Worm (Caenorhabditis elegans) whole organism, mixed stage, embryonic: ENCODE measurements around the gene snf-5.

Experiments used
- M03D4.4 ChIP-seq: sonication (generic microtip); optimal IDR thresholded peaks from 2 replicates; lab custom pipeline; 2017; ENCODE audit warnings: mild to moderate bottlenecking, missing genetic modification characterization, missing compliant biosample characterization
- blmp-1 ChIP-seq: fragments of 150-350 bp; optimal IDR thresholded peaks from 2 replicates; lab custom pipeline; 2014; ENCODE audit warnings: missing biosample characterization, missing genetic modification characterization
- ceh-39 ChIP-seq: fragments of 150-350 bp; optimal IDR thresholded peaks from 2 replicates; lab custom pipeline; 2014; ENCODE audit warnings: missing biosample characterization, missing genetic modification characterization
- ceh-83 ChIP-seq: fragments of 200-800 bp; sonication (Bioruptor generic); optimal IDR thresholded peaks from 2 replicates; lab custom pipeline; 2018; ENCODE audit warnings: mild to moderate bottlenecking, missing genetic modification characterization, missing compliant biosample characterization
- ces-1 ChIP-seq: fragments of 150-350 bp; optimal IDR thresholded peaks from 2 replicates; lab custom pipeline; 2014; ENCODE audit warnings: missing biosample characterization, missing genetic modification reagents, missing genetic modification characterization
- cnd-1 ChIP-seq: fragments of 200-800 bp; sonication (Bioruptor generic); optimal IDR thresholded peaks from 2 replicates; lab custom pipeline; 2018; ENCODE audit warnings: mild to moderate bottlenecking, missing genetic modification characterization, missing compliant biosample characterization
- drap-1 ChIP-seq: fragments of 200-800 bp; sonication (Bioruptor generic); optimal IDR thresholded peaks from 3 replicates; lab custom pipeline; 2018; ENCODE audit warnings: mild to moderate bottlenecking, missing genetic modification characterization, missing compliant biosample characterization
- elt-1 ChIP-seq: sonication (generic microtip); optimal IDR thresholded peaks from 2 replicates; lab custom pipeline; 2017; ENCODE audit warnings: missing genetic modification characterization, mild to moderate bottlenecking, missing compliant biosample characterization, antibody characterized with exemption, moderate library complexity, borderline replicate concordance; ENCODE audit not compliant: insufficient read depth
- elt-3 ChIP-seq: fragments of 150-350 bp; optimal IDR thresholded peaks from 2 replicates; lab custom pipeline; 2014; ENCODE audit warnings: missing biosample characterization, missing genetic modification characterization
- flh-1 ChIP-seq: fragments of 200-800 bp; sonication (Bioruptor generic); optimal IDR thresholded peaks from 2 replicates; lab custom pipeline; 2018; ENCODE audit warnings: mild to moderate bottlenecking, missing genetic modification characterization, moderate library complexity, missing compliant biosample characterization
- ham-2 ChIP-seq: fragments of 200-800 bp; sonication (Bioruptor generic); optimal IDR thresholded peaks from 2 replicates; lab custom pipeline; 2018; ENCODE audit warnings: mild to moderate bottlenecking, missing genetic modification characterization, missing compliant biosample characterization
- lin-13 ChIP-seq: fragments of 150-350 bp; optimal IDR thresholded peaks from 2 replicates; lab custom pipeline; 2014; ENCODE audit warnings: missing biosample characterization, missing genetic modification characterization
- lin-32 ChIP-seq: fragments of 200-800 bp; sonication (Bioruptor generic); optimal IDR thresholded peaks from 2 replicates; lab custom pipeline; 2018; ENCODE audit warnings: mild to moderate bottlenecking, missing genetic modification characterization, missing compliant biosample characterization
- lsy-2 ChIP-seq: fragments of 150-350 bp; optimal IDR thresholded peaks from 2 replicates; lab custom pipeline; 2014; ENCODE audit warnings: missing biosample characterization, missing genetic modification characterization
- mab-5 ChIP-seq: fragments of 150-350 bp; optimal IDR thresholded peaks from 2 replicates; lab custom pipeline; 2014; ENCODE audit warnings: missing biosample characterization, missing genetic modification characterization
- mep-1 ChIP-seq: fragments of 150-350 bp; optimal IDR thresholded peaks from 2 replicates; lab custom pipeline; 2017; ENCODE audit warnings: missing biosample characterization, missing genetic modification reagents, missing genetic modification characterization, inconsistent platforms
- mls-2 ChIP-seq: sonication (generic microtip); optimal IDR thresholded peaks from 2 replicates; lab custom pipeline; 2016; ENCODE audit warnings: mild to moderate bottlenecking, missing genetic modification characterization, moderate library complexity, missing compliant biosample characterization
- nhr-12 ChIP-seq: fragments of 150-350 bp; optimal IDR thresholded peaks from 2 replicates; lab custom pipeline; 2014; ENCODE audit warnings: missing biosample characterization, missing genetic modification characterization
- nhr-2 ChIP-seq: fragments of 150-350 bp; optimal IDR thresholded peaks from 2 replicates; lab custom pipeline; 2014; ENCODE audit warnings: missing biosample characterization, missing genetic modification characterization
- nhr-237 ChIP-seq: fragments of 150-350 bp; optimal IDR thresholded peaks from 2 replicates; lab custom pipeline; 2014; ENCODE audit warnings: missing biosample characterization, missing genetic modification characterization
- nhr-76 ChIP-seq: sonication (generic microtip); optimal IDR thresholded peaks from 2 replicates; lab custom pipeline; 2017; ENCODE audit warnings: missing biosample characterization, missing genetic modification characterization
- sptf-1 ChIP-seq: sonication (generic microtip); optimal IDR thresholded peaks from 2 replicates; lab custom pipeline; 2017; ENCODE audit warnings: mild to moderate bottlenecking, missing genetic modification characterization, moderate library complexity, missing compliant biosample characterization
- unc-120 ChIP-seq: sonication (generic microtip); optimal IDR thresholded peaks from 2 replicates; lab custom pipeline; 2017; ENCODE audit warnings: missing genetic modification characterization, missing compliant biosample characterization; ENCODE audit not compliant: poor library complexity, severe bottlenecking
- unc-39 ChIP-seq: fragments of 150-350 bp; optimal IDR thresholded peaks from 2 replicates; lab custom pipeline; 2014; ENCODE audit warnings: missing biosample characterization, missing genetic modification characterization
- unc-62 ChIP-seq: fragments of 150-350 bp; optimal IDR thresholded peaks from 2 replicates; lab custom pipeline; 2014; ENCODE audit warnings: missing biosample characterization, missing genetic modification reagents, missing genetic modification characterization
- zip-8 ChIP-seq: fragments of 150-350 bp; optimal IDR thresholded peaks from 2 replicates; lab custom pipeline; 2014; ENCODE audit warnings: missing biosample characterization, missing genetic modification characterization
- ztf-11 ChIP-seq: fragments of 150-350 bp; optimal IDR thresholded peaks from 2 replicates; lab custom pipeline; 2014; ENCODE audit warnings: missing biosample characterization, missing genetic modification characterization

Gene snf-5

DNA sequence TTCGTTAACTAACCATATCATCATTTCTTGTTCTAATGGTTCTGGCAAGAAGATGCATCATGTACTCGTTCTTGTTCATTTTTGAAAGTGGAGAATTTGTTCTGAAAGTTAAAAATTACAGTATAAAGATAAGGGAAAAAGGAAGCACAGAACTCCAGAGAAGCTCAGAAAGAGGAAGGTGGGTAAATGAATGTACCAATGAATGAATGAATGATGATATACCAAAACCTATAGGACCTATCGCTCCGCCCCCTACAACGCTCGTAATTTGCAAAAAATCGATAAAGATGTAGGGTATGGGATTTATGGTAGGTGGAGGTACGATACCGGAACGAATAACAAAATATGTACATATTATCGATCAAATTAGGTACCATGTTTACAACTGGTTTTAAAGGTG lies 17.8 kb downstream of the snf-5 start, which contains the start of gene pes-10:
Gene pes-10, minus strand, starts transcription at position 101 of the 400 bp plus-strand sequence.
- TF ChIP-seq mab-5 (tag; lab: Kevin White, UChicago) (no peak), zip-8 (tag; lab: Kevin White, UChicago) (no peak), ham-2 (GFP tag; lab: Kevin White, UChicago) (no peak), unc-62 (GFP tag; lab: Kevin White, UChicago) (no peak), lsy-2 (tag; lab: Kevin White, UChicago) (no peak), lin-32 (no peak), nhr-2 (tag; lab: Kevin White, UChicago) (no peak), ztf-11 (tag; lab: Kevin White, UChicago) (no peak), flh-1 (GFP tag; lab: Kevin White, UChicago) (no peak)

DNA sequence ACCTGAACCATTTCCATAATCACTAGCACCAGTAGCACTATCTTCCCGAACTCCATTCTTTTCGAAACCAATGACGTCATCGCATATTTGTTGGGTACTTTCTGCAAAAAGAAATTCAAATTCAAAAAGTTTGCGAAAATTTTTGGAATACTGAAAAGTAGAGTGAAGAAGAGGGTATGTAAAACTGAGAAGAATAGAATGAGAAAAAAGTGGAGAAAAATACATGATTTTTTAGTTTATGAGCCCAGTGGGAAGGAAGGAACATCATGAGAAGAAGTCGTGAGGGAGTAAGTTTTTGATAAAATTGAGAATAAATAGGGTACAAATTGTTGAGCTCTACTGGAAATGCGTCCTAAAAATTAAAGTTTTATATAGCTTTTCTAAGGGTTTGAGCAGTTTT lies 25.5 kb downstream of the snf-5 start, which contains the start of gene lgc-35:
Gene lgc-35, minus strand, starts transcription at position 101 of the 400 bp plus-strand sequence.
- TF ChIP-seq unc-62 (GFP tag; lab: Kevin White, UChicago) (no peak), mls-2 (tag; lab: Kevin White, UChicago) (no peak), blmp-1 (tag; lab: Kevin White, UChicago) (no peak), ham-2 (GFP tag; lab: Kevin White, UChicago) (no peak), zip-8 (tag; lab: Kevin White, UChicago) (peak; percentile 14)

DNA sequence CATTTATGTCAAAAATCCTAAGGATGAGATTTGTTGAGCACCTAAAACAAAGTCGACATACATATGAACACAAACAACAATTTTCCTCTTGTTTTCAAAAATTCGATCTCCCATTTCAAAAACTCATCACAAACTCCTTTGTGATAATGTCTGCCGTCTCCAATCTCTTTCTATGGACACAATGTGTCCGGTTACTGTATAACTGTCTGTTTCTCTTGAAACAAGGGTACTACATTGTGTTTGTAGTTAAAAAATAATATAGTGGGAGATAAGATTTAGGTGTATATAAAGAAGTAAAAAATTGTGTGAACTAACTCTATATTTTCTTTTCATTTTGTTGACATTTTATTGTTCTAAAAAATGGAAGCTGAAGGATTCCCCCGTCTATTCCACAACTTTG lies 35.2 kb downstream of the snf-5 start, which contains the start of gene bcmo-1:
Gene bcmo-1, plus strand, starts transcription at position 330 of the 400 bp plus-strand sequence.
- TF ChIP-seq mep-1 (no peak), ceh-83 (GFP tag; lab: Kevin White, UChicago) (no peak), nhr-2 (tag; lab: Kevin White, UChicago) (no peak), lin-32 (no peak), M03D4.4 (tag; lab: Kevin White, UChicago) (no peak), ces-1 (no peak), zip-8 (tag; lab: Kevin White, UChicago) (no peak), flh-1 (GFP tag; lab: Kevin White, UChicago) (no peak), sptf-1 (no peak), ham-2 (GFP tag; lab: Kevin White, UChicago) (no peak), ceh-39 (tag; lab: Kevin White, UChicago) (no peak), unc-120 (tag; lab: Kevin White, UChicago) (no peak), blmp-1 (tag; lab: Kevin White, UChicago) (no peak), mab-5 (tag; lab: Kevin White, UChicago) (no peak), cnd-1 (no peak), drap-1 (GFP tag; lab: Kevin White, UChicago) (no peak), elt-1 (tag; lab: Kevin White, UChicago) (no peak)

DNA sequence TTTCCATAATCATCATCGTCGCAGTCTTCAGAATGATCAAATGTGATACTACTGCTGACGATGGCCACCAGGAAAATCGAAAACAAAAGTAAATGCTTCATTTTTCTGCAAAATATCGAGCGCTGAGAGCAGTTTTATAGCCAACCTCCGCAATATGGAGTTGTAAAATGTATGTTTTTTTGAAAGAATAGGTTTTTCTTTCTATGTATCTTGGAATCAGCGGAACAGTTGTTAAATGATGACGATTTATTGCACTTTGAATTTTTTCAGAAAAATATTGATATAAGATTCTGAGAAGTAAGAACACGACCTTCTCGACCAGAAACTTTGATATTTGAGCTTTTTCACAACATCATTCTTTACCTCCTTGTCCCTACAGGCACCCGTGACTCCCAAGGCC lies 36.7 kb downstream of the snf-5 start, which contains the start of gene Y46G5A.23:
Gene Y46G5A.23, minus strand, starts transcription at position 101 of the 400 bp plus-strand sequence.
- TF ChIP-seq unc-120 (tag; lab: Kevin White, UChicago) (no peak), sptf-1 (no peak), lin-32 (no peak), nhr-237 (tag; lab: Kevin White, UChicago) (no peak), mab-5 (tag; lab: Kevin White, UChicago) (no peak), elt-3 (tag; lab: Kevin White, UChicago) (no peak), nhr-2 (tag; lab: Kevin White, UChicago) (no peak), lsy-2 (tag; lab: Kevin White, UChicago) (no peak)

DNA sequence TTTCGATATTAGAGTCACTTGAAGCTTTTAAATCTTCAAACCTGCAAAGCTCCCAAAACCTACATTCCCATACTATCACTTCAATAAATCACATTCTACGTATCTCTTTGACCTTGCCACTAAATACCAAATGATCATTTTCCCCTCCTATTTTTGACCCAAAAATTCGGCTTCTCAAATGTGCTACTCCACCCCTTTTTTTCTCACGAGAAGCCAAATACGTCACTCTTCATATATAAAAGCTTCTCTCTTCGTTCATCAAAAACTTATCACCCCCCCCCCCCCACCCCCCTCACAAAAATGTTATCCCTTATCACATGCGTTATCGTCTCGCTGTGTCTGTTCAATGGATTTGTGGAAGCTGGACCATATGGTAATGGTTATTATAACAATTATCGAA lies 38.8 kb downstream of the snf-5 start, which contains the start of gene Y46G5A.38:
Gene Y46G5A.38, plus strand, starts transcription at position 301 of the 400 bp plus-strand sequence.
- TF ChIP-seq zip-8 (tag; lab: Kevin White, UChicago) (no peak), drap-1 (GFP tag; lab: Kevin White, UChicago) (no peak), lsy-2 (tag; lab: Kevin White, UChicago) (no peak), lin-13 (tag; lab: Kevin White, UChicago) (no peak), ces-1 (no peak), nhr-12 (tag; lab: Kevin White, UChicago) (no peak), lin-32 (no peak), ceh-83 (GFP tag; lab: Kevin White, UChicago) (no peak), nhr-76 (tag; lab: Kevin White, UChicago) (no peak), blmp-1 (tag; lab: Kevin White, UChicago) (no peak), nhr-2 (tag; lab: Kevin White, UChicago) (no peak), mls-2 (tag; lab: Kevin White, UChicago) (no peak), M03D4.4 (tag; lab: Kevin White, UChicago) (no peak), cnd-1 (no peak), nhr-237 (tag; lab: Kevin White, UChicago) (no peak), elt-1 (tag; lab: Kevin White, UChicago) (no peak), unc-120 (tag; lab: Kevin White, UChicago) (no peak), flh-1 (GFP tag; lab: Kevin White, UChicago) (no peak), unc-39 (tag; lab: Kevin White, UChicago) (no peak), ztf-11 (tag; lab: Kevin White, UChicago) (no peak)
